Worm (Caenorhabditis elegans): ENCODE results near the gene C17E7.4.

ce11 chrV:3916480-3916879, 23.8 kb downstream of the C17E7.4 start, which contains the start of gene srx-67:
- TF ChIP-seq him-1 (tag; optimal IDR thresholded peaks at IDR 0.05) (no peak), dao-5 (tag; optimal IDR thresholded peaks at IDR 0.05) (no peak), W03F9.2 (tag; optimal IDR thresholded peaks at IDR 0.05) (no peak)

Data from whole organism, L4/young adult.